Fruit fly (Drosophila melanogaster) whole organism, prepupa: ENCODE results near the gene gzl.

ENCODE experiments used
- CG11762 ChIP-seq: fragments of 200-800 bp; sonication (Bioruptor generic); optimal IDR thresholded peaks from 3 replicates; lab custom pipeline; 2016; ENCODE audit warnings: missing biosample characterization, missing genetic modification characterization; ENCODE audit not compliant: insufficient read depth
- CG11902 ChIP-seq: fragments of 200-800 bp; sonication (Bioruptor generic); optimal IDR thresholded peaks from 3 replicates; lab custom pipeline; 2016; ENCODE audit warnings: missing biosample characterization, missing genetic modification characterization
- CG15336 ChIP-seq: fragments of 200-800 bp; sonication (Bioruptor generic); IDR thresholded peaks from 2 replicates; pipeline ENCODE4 v1.3.6; 2022; ENCODE audit warnings: missing biosample characterization, missing genetic modification characterization
- CG1621 ChIP-seq: fragments of 200-800 bp; sonication (Bioruptor generic); optimal IDR thresholded peaks from 3 replicates; lab custom pipeline; 2018; ENCODE audit warnings: missing biosample characterization, mild to moderate bottlenecking, missing genetic modification characterization
- CG16779 ChIP-seq: fragments of 200-800 bp; sonication (Bioruptor generic); optimal IDR thresholded peaks from 3 replicates; lab custom pipeline; 2017; ENCODE audit warnings: missing biosample characterization, mild to moderate bottlenecking, missing genetic modification characterization
- CG3032 ChIP-seq: fragments of 200-800 bp; optimal IDR thresholded peaks from 2 replicates; lab custom pipeline; 2019; ENCODE audit warnings: missing biosample characterization, mild to moderate bottlenecking, missing genetic modification characterization, moderate library complexity
- CG34406 ChIP-seq: fragments of 200-800 bp; sonication (Bioruptor generic); optimal IDR thresholded peaks from 3 replicates; lab custom pipeline; 2016; ENCODE audit warnings: missing biosample characterization, missing genetic modification characterization
- CG3919 ChIP-seq: fragments of 200-800 bp; sonication (Bioruptor generic); optimal IDR thresholded peaks from 3 replicates; lab custom pipeline; 2016; ENCODE audit warnings: missing biosample characterization, missing genetic modification characterization
- CG6163 ChIP-seq: fragments of 200-800 bp; sonication (Bioruptor generic); IDR thresholded peaks from 3 replicates; pipeline ENCODE4 v1.3.6; 2022; ENCODE audit warnings: missing biosample characterization, missing genetic modification characterization
- CG6276 ChIP-seq: fragments of 200-800 bp; sonication (Bioruptor generic); optimal IDR thresholded peaks from 2 replicates; lab custom pipeline; 2017; ENCODE audit warnings: missing biosample characterization, mild to moderate bottlenecking, missing genetic modification characterization
- CG6808 ChIP-seq: fragments of 200-800 bp; sonication (Bioruptor generic); optimal IDR thresholded peaks from 3 replicates; lab custom pipeline; 2017; ENCODE audit warnings: missing biosample characterization, missing genetic modification characterization, mild to moderate bottlenecking, moderate library complexity, missing genetic modification reagents
- CG6854 ChIP-seq: fragments of 200-800 bp; sonication (Bioruptor generic); optimal IDR thresholded peaks from 2 replicates; lab custom pipeline; 2017; ENCODE audit warnings: missing biosample characterization, mild to moderate bottlenecking, missing genetic modification characterization
- CG7368 ChIP-seq: fragments of 200-800 bp; sonication (Bioruptor generic); optimal IDR thresholded peaks from 3 replicates; lab custom pipeline; 2016; ENCODE audit warnings: missing biosample characterization, missing genetic modification characterization
- CG8119 ChIP-seq: fragments of 200-800 bp; sonication (Bioruptor generic); IDR thresholded peaks from 3 replicates; pipeline ENCODE4 v1.3.6; 2022; ENCODE audit warnings: missing biosample characterization, missing genetic modification characterization
- CG8319 ChIP-seq: fragments of 200-800 bp; sonication (Bioruptor generic); optimal IDR thresholded peaks from 3 replicates; lab custom pipeline; 2016; ENCODE audit warnings: missing biosample characterization, missing genetic modification characterization
- CG8632 ChIP-seq: fragments of 200-800 bp; sonication (Bioruptor generic); optimal IDR thresholded peaks from 3 replicates; lab custom pipeline; 2016; ENCODE audit warnings: missing biosample characterization, missing genetic modification characterization
- CG9139 ChIP-seq: fragments of 200-800 bp; sonication (Bioruptor generic); optimal IDR thresholded peaks from 3 replicates; lab custom pipeline; 2017; ENCODE audit warnings: missing biosample characterization, mild to moderate bottlenecking, missing genetic modification characterization
- Eip75B ChIP-seq: fragments of 200-800 bp; sonication (Bioruptor generic); optimal IDR thresholded peaks from 3 replicates; lab custom pipeline; 2016; ENCODE audit warnings: missing biosample characterization, missing genetic modification characterization
- Eip78C ChIP-seq: fragments of 200-800 bp; sonication (Bioruptor generic); peaks from one replicate; lab custom pipeline; 2016; ENCODE audit warnings: missing biosample characterization, missing genetic modification characterization
- Ets96B ChIP-seq: fragments of 200-800 bp; optimal IDR thresholded peaks from 2 replicates; lab custom pipeline; 2019; ENCODE audit warnings: missing biosample characterization, mild to moderate bottlenecking, missing genetic modification characterization, moderate library complexity
- Hr39 ChIP-seq: fragments of 200-800 bp; sonication (Bioruptor generic); optimal IDR thresholded peaks from 2 replicates; lab custom pipeline; 2016; ENCODE audit warnings: missing biosample characterization, missing genetic modification characterization
- Lpt ChIP-seq: fragments of 200-800 bp; sonication (Bioruptor generic); optimal IDR thresholded peaks from 3 replicates; lab custom pipeline; 2016; ENCODE audit warnings: missing biosample characterization, missing genetic modification characterization
- Sox15 ChIP-seq: fragments of 200-800 bp; sonication (Bioruptor generic); optimal IDR thresholded peaks from 3 replicates; lab custom pipeline; 2016; ENCODE audit warnings: missing biosample characterization, missing genetic modification characterization
- achi ChIP-seq: fragments of 200-800 bp; sonication (Bioruptor generic); optimal IDR thresholded peaks from 3 replicates; lab custom pipeline; 2016; ENCODE audit warnings: missing biosample characterization, missing genetic modification characterization
- acj6 ChIP-seq: fragments of 200-800 bp; sonication (Bioruptor generic); optimal IDR thresholded peaks from 3 replicates; lab custom pipeline; 2016; ENCODE audit warnings: missing biosample characterization, missing genetic modification characterization
- dsx ChIP-seq: fragments of 200-800 bp; optimal IDR thresholded peaks from 3 replicates; lab custom pipeline; 2019; ENCODE audit warnings: missing biosample characterization, mild to moderate bottlenecking, missing genetic modification characterization, moderate library complexity; ENCODE audit not compliant: poor library complexity, severe bottlenecking
- eg ChIP-seq: fragments of 200-800 bp; sonication (Bioruptor generic); IDR thresholded peaks from 3 replicates; pipeline ENCODE4 v1.3.6; 2022; ENCODE audit warnings: missing biosample characterization, missing genetic modification characterization
- fd59A ChIP-seq: fragments of 200-800 bp; sonication (Bioruptor generic); optimal IDR thresholded peaks from 2 replicates; lab custom pipeline; 2017; ENCODE audit warnings: missing biosample characterization, mild to moderate bottlenecking, missing genetic modification characterization, missing genetic modification reagents
- fkh ChIP-seq: fragments of 200-800 bp; sonication (Bioruptor generic); optimal IDR thresholded peaks from 3 replicates; lab custom pipeline; 2017; ENCODE audit warnings: missing biosample characterization, mild to moderate bottlenecking, missing genetic modification characterization, moderate library complexity
- pdm3 ChIP-seq: fragments of 200-800 bp; sonication (Bioruptor generic); optimal IDR thresholded peaks from 3 replicates; lab custom pipeline; 2016; ENCODE audit warnings: missing biosample characterization, missing genetic modification characterization
- spab ChIP-seq: fragments of 200-800 bp; sonication (Bioruptor generic); optimal IDR thresholded peaks from 2 replicates; lab custom pipeline; 2017; ENCODE audit warnings: missing biosample characterization, mild to moderate bottlenecking, missing genetic modification characterization, missing genetic modification reagents
- ss ChIP-seq, 2 experiments: fragments of 200-800 bp; sonication (Bioruptor generic); optimal IDR thresholded peaks; 2 replicates in 1 of 2; 3 replicates in 1 of 2; lab custom pipeline; 2017 to 2018; ENCODE audit warnings: mild to moderate bottlenecking in 2 of 2, missing biosample characterization in 2 of 2, missing genetic modification characterization in 2 of 2, moderate library complexity in 1 of 2
- svp ChIP-seq: fragments of 200-800 bp; sonication (Bioruptor generic); peaks from one replicate; lab custom pipeline; 2016; ENCODE audit warnings: missing biosample characterization, missing genetic modification characterization
- vri ChIP-seq: fragments of 200-800 bp; sonication (Bioruptor generic); optimal IDR thresholded peaks from 3 replicates; lab custom pipeline; 2016; ENCODE audit warnings: missing biosample characterization, mild to moderate bottlenecking, missing genetic modification characterization

gzl gene

dm6 chr3R:6407544-6407943 is 24.8 kb downstream of the gzl start:
- TF ChIP-seq svp (GFP tag; lab: Kevin White, UChicago) (peak; percentile 67), CG6276 (peak; percentile 11), Ets96B (tag; lab: Kevin White, UChicago) (no peak), vri (GFP tag; lab: Kevin White, UChicago) (peak; percentile 31), fkh (GFP tag; lab: Kevin White, UChicago) (peak; percentile 10)

DNA sequence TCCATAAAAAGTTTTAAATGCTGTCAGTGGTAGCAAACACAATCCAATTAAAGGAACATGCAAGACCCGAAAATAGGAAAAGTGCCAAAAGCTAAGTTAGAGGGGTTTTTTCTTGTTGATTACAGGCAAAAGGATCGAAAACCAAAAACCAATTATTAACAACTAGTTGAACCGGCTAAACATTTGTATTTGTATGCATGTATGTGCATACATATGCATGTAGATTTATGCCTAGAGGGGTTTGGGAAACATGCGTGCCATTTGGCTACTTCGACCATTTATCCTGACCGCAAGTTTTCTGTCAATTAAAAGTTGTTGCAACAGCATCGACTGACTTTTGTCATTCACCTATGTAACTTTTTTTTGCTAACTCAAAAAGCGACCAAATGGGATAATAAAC is 25.8 kb downstream of the gzl start:
- no peak for TF ChIP-seq CG11902 (GFP tag; lab: Kevin White, UChicago)

dm6 chr3R:6409153-6409571 is 26.4 kb downstream of the gzl start:
- TF ChIP-seq CG6854 (GFP tag; lab: Kevin White, UChicago), result peak; percentile 68
- TF ChIP-seq CG8119 (GFP tag; lab: Robert Waterston, UW), result peak; percentile 56; the same call in 2 of the 3 replicates
- TF ChIP-seq CG1621 (tag; lab: Kevin White, UChicago), result peak; percentile 53
- peak; percentile 87 for TF ChIP-seq svp (GFP tag; lab: Kevin White, UChicago)
- peak; percentile 54; the same call in 2 of the 3 replicates for TF ChIP-seq eg (GFP tag; lab: Robert Waterston, UW)
- peak; percentile 50 for TF ChIP-seq CG3919 (GFP tag; lab: Kevin White, UChicago)
- peak; percentile 69 for TF ChIP-seq CG9139 (GFP tag; lab: Kevin White, UChicago)
- peak; percentile 87 for TF ChIP-seq CG6163 (GFP tag; lab: Robert Waterston, UW)
- TF ChIP-seq Eip75B (GFP tag; lab: Kevin White, UChicago), result peak; percentile 44
- TF ChIP-seq acj6 (GFP tag; lab: Kevin White, UChicago), result no peak
- TF ChIP-seq dsx, result peak; percentile 93
- no peak for TF ChIP-seq pdm3 (GFP tag; lab: Kevin White, UChicago)
- TF ChIP-seq ss (GFP tag; optimal IDR thresholded peaks at IDR 0.05; lab: Kevin White, UChicago), result peak; percentile 76 to 80
- peak; percentile 57 for TF ChIP-seq CG6276
- TF ChIP-seq CG8632 (GFP tag; lab: Kevin White, UChicago), result peak; percentile 13
- no peak for TF ChIP-seq achi (GFP tag; lab: Kevin White, UChicago)
- no peak for TF ChIP-seq CG8319 (GFP tag; lab: Kevin White, UChicago)
- TF ChIP-seq CG16779 (tag; lab: Kevin White, UChicago), result peak; percentile 45
- peak; percentile 10 for TF ChIP-seq CG11762 (GFP tag; lab: Kevin White, UChicago)
- peak; percentile 65 for TF ChIP-seq fkh (GFP tag; lab: Kevin White, UChicago)
- no peak for TF ChIP-seq Hr39 (GFP tag; lab: Kevin White, UChicago)
- TF ChIP-seq CG15336 (GFP tag; lab: Robert Waterston, UW), result peak; percentile 25; the same call in 1 of the 2 replicates
- TF ChIP-seq CG6808 (GFP tag; lab: Kevin White, UChicago), result peak; percentile 62
- TF ChIP-seq fd59A (GFP tag; lab: Kevin White, UChicago), result no peak
- TF ChIP-seq vri (GFP tag; lab: Kevin White, UChicago), result peak; percentile 38
- TF ChIP-seq Eip78C (GFP tag; lab: Kevin White, UChicago), result peak; percentile 41
- TF ChIP-seq CG3032 (tag; lab: Kevin White, UChicago), result peak; percentile 10
- peak; percentile 12 for TF ChIP-seq CG7368
- TF ChIP-seq spab (GFP tag; lab: Kevin White, UChicago), result peak; percentile 42
- peak; percentile 19 for TF ChIP-seq Ets96B (tag; lab: Kevin White, UChicago)
- TF ChIP-seq CG34406 (GFP tag; lab: Kevin White, UChicago), result peak; percentile 22
- peak; percentile 50 for TF ChIP-seq Lpt (GFP tag; lab: Kevin White, UChicago)
- TF ChIP-seq Sox15, result no peak
- TF ChIP-seq, all 60 proteins: peak for 26
